Fruit fly (Drosophila melanogaster) Kc167 (cell line): ENCODE data around the gene Cka.
"Not testable (repeated sequence)": the region's sequence is repeated elsewhere in the genome, so short reads cannot be mapped to it uniquely, and the experiment has no call there.

Experiments
- Myc ChIP-seq: fragments of >200 bp; optimal IDR thresholded peaks from 2 replicates; lab custom pipeline; 2017; ENCODE audit warnings: missing external identifiers
- Sin3A ChIP-seq: fragments of >200 bp; optimal IDR thresholded peaks from 2 replicates; lab custom pipeline; 2018; ENCODE audit warnings: missing external identifiers
- h ChIP-seq: fragments of >200 bp; optimal IDR thresholded peaks from 3 replicates; lab custom pipeline; 2018; ENCODE audit warnings: missing external identifiers
- insv ChIP-seq: fragments of >200 bp; optimal IDR thresholded peaks from 3 replicates; lab custom pipeline; 2018; ENCODE audit warnings: missing external identifiers
- psq ChIP-seq: fragments of >200 bp; optimal IDR thresholded peaks from 2 replicates; lab custom pipeline; 2017; ENCODE audit warnings: missing external identifiers
- ttk ChIP-seq: sonication (Bioruptor generic); optimal IDR thresholded peaks from 2 replicates; lab custom pipeline; 2017; ENCODE audit warnings: missing external identifiers

The Cka gene

DNA sequence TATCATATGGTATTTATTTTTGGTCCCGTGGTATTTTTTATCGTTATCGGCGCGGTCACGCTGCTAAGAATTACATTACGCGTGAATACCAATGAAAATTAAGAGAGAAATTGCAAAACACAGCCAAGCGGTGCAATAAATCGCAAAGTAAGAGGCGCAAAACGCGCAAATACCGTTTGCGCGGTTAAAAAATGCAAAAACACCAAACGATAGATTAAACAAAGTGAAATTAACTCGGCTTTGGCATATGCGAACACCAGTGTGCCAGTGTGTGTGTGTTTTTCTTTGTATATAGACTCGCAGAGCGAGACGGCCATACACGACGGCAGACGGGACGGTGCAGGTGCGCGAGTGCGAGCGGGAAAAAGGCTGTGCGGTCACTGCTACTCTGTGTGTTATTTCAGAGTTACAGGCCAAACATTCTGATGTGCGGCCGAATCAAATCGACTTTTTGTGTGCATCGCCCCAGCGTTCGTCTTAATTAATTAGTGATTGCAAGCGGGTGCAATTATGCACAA, at the start of gene Cka:
Cka (plus strand) TSS at position 29 of the 518 bp plus-strand sequence.
- TF ChIP-seq h (no peak), insv (no peak), psq (lab: Kevin White, UChicago) (no peak)

DNA sequence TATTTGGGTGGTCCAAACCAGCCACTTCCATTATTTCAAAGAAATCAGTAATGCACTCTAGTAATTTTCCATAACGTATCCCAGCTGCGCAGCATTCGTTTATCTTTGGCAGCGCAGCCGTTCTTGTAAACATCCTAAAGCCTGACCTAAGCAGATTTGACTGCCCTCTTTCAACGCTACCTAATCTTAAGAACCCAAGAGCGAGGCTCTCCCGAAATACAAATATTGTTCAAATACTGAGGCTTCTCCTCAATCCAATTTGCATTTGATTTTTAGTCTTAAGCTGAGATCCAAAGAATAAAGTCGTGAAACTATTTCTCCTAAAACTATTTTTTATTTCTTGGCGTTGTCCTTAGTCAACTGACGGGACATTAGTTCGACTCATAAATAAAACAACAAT, 46.9 kb upstream of the Cka start, which contains the start of gene CG7231:
CG7231 (plus strand) TSS at position 301 of the 400 bp plus-strand sequence.
- not testable (repeated sequence) for TF ChIP-seq Sin3A (lab: Kevin White, UChicago); h; psq (lab: Kevin White, UChicago)

DNA sequence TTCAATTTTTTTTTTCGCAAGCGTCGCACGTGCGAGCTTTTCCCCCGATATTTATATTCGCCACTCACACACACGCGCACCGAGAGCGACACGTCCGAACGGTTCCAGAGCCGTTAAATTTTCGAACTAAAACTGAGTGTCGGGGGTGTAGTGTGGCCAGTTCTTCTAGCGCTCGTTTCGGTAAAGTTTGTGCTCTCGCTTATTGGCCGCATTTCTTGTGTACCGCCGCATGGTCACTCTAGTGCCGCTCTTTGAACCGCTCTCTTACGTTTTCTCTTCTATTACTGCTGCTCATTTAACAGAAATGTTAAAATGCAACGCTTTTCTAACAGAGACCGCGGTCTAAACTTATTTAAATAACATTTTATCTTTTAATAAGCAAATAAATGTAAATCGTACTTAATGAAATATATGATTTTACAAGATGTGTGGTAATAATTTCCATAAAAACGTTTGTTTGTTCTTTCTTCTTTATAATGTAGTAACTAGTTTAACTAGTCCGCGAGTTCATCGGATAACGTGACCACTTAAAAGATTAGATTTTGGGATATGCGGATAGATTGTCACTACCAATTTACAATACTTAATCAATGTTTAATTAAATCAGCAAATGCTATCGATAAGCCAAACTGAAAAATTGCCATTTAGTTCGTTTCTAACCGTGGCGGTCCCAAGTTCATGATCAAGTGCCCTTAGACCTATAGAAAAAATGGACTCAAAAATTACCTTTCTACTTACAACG, 46.3 kb upstream of the Cka start, which contains the start of gene Snoo:
Snoo (minus strand) TSS at position 138 of the 742 bp plus-strand sequence.
- TF ChIP-seq h: no peak
- TF ChIP-seq psq (lab: Kevin White, UChicago): no peak

DNA sequence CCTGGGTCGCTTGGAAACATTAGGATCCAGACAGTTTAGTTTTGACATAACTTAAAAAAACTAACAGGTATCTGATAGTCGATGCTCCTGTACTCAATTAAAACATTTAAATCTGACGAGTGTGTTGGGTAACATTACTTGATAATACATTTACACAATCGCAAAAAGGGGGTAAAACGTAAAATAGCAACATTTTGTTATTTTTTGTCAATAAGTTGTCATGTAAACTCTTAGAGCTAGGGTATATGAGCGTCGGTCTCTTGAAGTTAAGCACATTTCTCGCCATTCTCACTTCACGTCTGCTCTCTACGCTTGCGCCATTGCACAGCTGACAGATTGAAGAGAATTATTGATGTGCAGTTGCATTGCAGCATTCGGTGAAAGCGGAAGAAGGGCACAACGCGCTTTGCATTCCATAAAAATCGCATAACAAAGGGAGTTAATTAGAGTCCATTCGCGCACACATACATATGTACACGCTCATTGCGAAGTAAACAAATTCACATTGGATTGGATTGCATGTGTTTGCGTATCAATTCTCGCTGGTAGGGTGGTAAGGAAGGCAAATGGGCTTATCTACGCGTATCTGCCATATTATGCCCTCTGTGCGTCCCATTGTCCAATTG, 45.5 kb upstream of the Cka start:
- TF ChIP-seq insv (no peak), h (no peak), Sin3A (lab: Kevin White, UChicago) (no peak), psq (lab: Kevin White, UChicago) (no peak), Myc (lab: Kevin White, UChicago) (no peak), ttk (no peak)

DNA sequence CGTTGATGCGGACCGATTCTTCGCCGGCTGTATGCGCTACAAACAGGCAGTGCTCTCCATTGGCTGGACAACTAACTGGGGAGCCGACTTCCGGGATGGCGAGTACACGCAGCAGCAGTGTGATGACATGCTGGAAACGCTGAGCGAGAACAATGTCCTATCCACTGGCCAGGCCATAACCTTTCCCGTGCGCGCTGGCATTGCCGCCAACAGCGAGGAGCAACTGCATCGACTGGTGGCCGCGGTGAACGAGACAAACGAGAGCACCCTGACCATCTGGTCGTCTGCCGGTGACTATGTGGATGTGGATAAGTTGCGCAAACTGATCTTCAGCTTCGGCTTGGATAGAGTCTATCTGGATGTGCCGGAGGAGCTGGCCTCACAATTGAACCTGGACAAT, 44.3 kb upstream of the Cka start:
- no peak for TF ChIP-seq ttk
- no peak for TF ChIP-seq h
- no peak for TF ChIP-seq insv

DNA sequence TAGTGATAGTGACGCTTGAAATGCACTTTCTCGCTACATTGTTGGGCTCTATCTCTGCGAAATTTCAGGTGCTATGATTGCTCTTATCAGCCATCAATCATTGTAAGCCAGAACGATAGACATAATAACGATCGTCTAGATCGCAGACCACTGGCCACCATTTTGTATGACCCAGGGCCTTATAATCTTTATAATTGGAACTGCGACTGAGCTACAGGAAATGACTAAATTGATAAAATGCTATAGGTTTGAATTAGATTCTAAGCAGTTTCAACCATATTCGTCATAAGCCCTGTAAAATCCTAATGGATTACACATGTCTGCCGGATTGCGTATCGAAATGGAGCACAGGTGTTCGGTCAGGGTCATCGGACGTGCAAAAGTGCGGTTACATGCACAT, 40.7 kb upstream of the Cka start:
- no peak for TF ChIP-seq Sin3A (lab: Kevin White, UChicago)
- TF ChIP-seq h: no peak
- no peak for TF ChIP-seq insv
- TF ChIP-seq ttk: no peak
- no peak for TF ChIP-seq psq (lab: Kevin White, UChicago)
- TF ChIP-seq Myc (lab: Kevin White, UChicago): no peak

DNA sequence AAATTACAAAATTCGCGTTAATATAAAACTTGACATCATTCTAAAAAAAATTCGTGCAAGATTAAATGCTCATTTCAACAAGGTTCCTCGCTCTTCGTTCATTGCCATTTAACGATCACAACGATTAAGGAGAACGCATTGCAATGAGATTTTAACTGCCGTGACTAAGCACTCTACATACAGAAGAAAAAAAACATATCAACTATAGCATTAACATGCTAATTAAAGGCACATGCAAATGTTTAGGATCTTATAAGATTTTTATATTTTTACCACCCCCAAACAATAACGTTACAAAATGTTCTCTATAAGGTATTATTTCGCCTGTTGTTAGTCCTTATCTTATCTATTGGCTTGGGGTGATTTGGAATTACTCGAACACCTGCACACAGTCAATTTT, 39.8 kb upstream of the Cka start:
- no peak for TF ChIP-seq Sin3A (lab: Kevin White, UChicago)
- TF ChIP-seq psq (lab: Kevin White, UChicago): no peak
- no peak for TF ChIP-seq Myc (lab: Kevin White, UChicago)
- TF ChIP-seq h: no peak
- no peak for TF ChIP-seq ttk
- no peak for TF ChIP-seq insv

DNA sequence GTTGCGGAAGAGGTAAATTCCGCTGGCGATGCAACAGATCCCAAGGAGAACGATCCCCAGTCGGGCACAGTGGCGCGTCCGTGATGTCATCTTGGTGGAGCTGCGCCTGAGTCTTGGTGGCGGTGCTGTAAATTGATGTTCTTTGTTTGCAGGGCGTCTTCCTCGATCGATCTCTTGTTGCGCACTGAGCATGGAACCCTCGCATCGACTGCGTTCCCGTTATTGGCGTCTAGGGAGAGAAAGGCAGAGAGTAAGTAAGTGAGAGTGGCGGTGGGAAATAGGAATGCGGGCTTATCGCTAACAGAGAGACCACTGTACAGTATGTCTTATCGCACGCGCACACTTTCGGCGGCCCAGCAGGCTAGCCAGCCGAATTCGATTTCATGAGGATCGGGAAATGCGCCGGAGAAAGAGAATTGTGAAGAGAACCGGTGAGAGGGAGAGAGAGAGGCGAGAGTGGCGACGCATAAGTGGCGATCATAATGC, 39.1 kb upstream of the Cka start:
- TF ChIP-seq h (no peak), insv (no peak), Myc (lab: Kevin White, UChicago) (no peak), ttk (no peak), psq (lab: Kevin White, UChicago) (no peak), Sin3A (lab: Kevin White, UChicago) (no peak)

DNA sequence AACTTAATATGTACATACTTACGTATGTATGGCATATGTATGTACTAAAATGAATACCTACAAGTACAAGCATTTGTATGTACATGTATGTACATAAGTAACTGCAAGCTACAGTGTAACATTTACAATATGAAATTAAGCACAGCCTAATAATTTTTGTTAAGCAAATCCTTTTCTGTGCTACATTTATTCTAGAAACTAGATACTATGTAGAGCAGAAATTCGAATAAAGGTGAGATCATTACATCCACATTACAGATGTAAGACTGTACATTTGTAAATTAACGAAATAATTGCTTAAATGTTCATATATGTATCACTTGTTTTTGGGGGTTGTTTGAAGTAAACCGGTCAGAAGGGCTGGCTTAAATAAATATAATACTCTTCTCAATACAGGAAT, 38.6 kb upstream of the Cka start:
- TF ChIP-seq h: no peak
- TF ChIP-seq psq (lab: Kevin White, UChicago): no peak
- no peak for TF ChIP-seq insv
- no peak for TF ChIP-seq Myc (lab: Kevin White, UChicago)
- no peak for TF ChIP-seq Sin3A (lab: Kevin White, UChicago)
- no peak for TF ChIP-seq ttk

DNA sequence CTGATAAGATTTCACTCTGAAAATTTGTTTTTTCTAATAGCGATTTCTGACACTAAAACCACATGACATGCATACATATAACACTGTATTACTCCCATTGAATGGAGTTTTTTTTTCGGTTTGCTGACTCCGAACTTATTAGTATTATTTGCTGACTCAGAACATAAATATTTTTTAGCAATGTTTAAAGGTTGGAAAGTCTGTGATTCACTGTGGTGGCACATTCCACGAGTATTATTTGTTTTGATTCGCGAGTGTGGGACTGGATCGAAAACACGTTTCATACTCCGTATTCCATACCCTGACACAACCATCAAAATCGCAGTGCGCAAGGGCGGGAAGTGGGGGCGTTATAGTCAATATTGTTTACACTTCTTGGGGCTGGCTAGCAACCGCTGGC, 37.9 kb upstream of the Cka start:
- TF ChIP-seq ttk (no peak), Sin3A (lab: Kevin White, UChicago) (no peak), psq (lab: Kevin White, UChicago) (no peak), insv (no peak), Myc (lab: Kevin White, UChicago) (no peak), h (no peak)

DNA sequence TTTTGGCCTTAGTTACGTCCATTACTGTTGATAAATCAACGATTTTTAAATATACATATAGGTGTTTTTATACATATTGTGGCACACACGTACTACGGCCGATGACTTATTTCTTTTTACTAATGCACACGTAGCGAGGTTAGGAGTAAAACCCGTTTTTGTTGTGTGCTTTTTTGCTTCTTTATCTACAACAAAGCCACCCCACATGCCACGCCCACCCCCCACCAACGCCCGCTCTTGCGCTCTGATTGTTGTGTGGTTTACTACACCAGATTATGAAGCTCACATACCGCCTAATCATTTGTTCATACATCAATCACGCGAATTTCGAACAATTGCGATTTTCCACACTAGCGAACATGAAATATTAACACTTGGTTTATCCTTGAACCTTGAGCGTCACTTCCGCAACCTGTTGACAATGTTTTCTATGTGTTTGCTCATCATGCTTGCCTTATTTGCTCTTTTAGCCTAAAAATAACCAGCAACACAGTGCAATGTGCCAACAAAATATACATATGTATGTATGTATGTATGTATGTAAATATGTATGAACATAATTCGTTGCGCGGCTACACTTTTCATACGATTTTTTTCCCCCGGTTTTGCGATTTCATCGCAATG, 37.3 kb upstream of the Cka start:
- no peak for TF ChIP-seq insv
- TF ChIP-seq psq (lab: Kevin White, UChicago): no peak
- TF ChIP-seq ttk: no peak
- TF ChIP-seq h: no peak
- TF ChIP-seq Sin3A (lab: Kevin White, UChicago): no peak

DNA sequence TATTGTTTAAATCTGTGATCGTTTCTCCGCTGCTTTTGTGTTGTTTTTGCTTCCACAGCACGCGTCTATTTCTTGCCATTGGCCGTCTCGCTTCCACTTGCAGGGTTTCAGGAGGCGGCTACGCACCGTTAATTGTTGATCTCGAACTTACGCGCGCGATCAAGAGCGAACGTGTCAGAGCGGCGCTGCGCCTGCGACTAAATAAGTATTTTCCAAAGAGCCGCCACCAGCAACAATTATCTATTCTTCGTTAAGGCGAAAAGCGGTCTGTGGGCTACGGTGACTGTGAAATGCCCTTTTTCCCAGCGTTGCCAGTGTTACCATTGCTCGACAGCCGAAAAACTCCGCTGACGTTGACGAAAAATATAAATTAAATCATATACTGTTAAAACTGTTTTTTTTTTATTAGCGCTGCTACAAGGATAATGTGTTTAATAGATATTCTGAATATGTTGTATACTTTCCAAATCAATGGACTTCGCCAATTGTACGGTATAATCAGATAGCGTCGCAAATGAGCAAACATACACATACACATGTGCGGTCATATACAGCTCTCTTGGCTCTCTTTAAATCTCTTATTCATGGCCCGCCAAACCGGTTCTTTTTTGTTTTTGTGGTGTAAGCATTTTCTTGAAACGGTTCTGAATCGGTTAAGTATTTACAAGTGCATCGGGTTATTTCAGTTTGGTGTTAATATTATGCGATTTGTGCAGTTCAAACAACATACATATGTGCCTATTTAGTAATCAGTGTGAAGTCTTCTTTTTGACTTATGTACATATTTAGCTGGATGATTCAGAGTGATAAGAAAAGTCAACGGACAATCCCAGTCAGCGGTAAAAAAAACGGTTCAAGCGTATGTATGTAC, 36.3 kb upstream of the Cka start, which contains the start of gene pes:
pes (minus strand) TSS at position 201 of the 871 bp plus-strand sequence.
- TF ChIP-seq ttk (no peak), insv (no peak), Myc (lab: Kevin White, UChicago) (no peak), h (no peak), Sin3A (lab: Kevin White, UChicago) (no peak), psq (lab: Kevin White, UChicago) (no peak)
